Worm (Caenorhabditis elegans) whole organism, mixed stage, embryonic: ENCODE data around the gene C27B7.6.

Experiments
- M03D4.4 ChIP-seq: sonication (generic microtip); optimal IDR thresholded peaks from 2 replicates; lab custom pipeline; 2017; ENCODE audit warnings: mild to moderate bottlenecking, missing genetic modification characterization, missing compliant biosample characterization
- ces-1 ChIP-seq: fragments of 150-350 bp; optimal IDR thresholded peaks from 2 replicates; lab custom pipeline; 2014; ENCODE audit warnings: missing biosample characterization, missing genetic modification reagents, missing genetic modification characterization
- elt-1 ChIP-seq: sonication (generic microtip); optimal IDR thresholded peaks from 2 replicates; lab custom pipeline; 2017; ENCODE audit warnings: missing genetic modification characterization, mild to moderate bottlenecking, missing compliant biosample characterization, antibody characterized with exemption, moderate library complexity, borderline replicate concordance; ENCODE audit not compliant: insufficient read depth
- mab-5 ChIP-seq: fragments of 150-350 bp; optimal IDR thresholded peaks from 2 replicates; lab custom pipeline; 2014; ENCODE audit warnings: missing biosample characterization, missing genetic modification characterization
- nhr-2 ChIP-seq: fragments of 150-350 bp; optimal IDR thresholded peaks from 2 replicates; lab custom pipeline; 2014; ENCODE audit warnings: missing biosample characterization, missing genetic modification characterization
- nhr-237 ChIP-seq: fragments of 150-350 bp; optimal IDR thresholded peaks from 2 replicates; lab custom pipeline; 2014; ENCODE audit warnings: missing biosample characterization, missing genetic modification characterization
- nhr-28 ChIP-seq: fragments of 150-350 bp; optimal IDR thresholded peaks from 2 replicates; lab custom pipeline; 2014; ENCODE audit warnings: missing biosample characterization, missing genetic modification characterization
- nhr-76 ChIP-seq: sonication (generic microtip); optimal IDR thresholded peaks from 2 replicates; lab custom pipeline; 2017; ENCODE audit warnings: missing biosample characterization, missing genetic modification characterization
- pha-4 ChIP-seq: fragments of 150-350 bp; optimal IDR thresholded peaks from 2 replicates; lab custom pipeline; 2018; ENCODE audit warnings: missing biosample characterization, missing genetic modification reagents, missing genetic modification characterization
- snpc-4 ChIP-seq: fragments of 150-350 bp; optimal IDR thresholded peaks from 2 replicates; lab custom pipeline; 2014; ENCODE audit warnings: missing biosample characterization, missing genetic modification characterization
- tbx-8 ChIP-seq: fragments of 200-800 bp; sonication (Bioruptor generic); optimal IDR thresholded peaks from 2 replicates; lab custom pipeline; 2018; ENCODE audit warnings: mild to moderate bottlenecking, missing genetic modification characterization, moderate library complexity, missing compliant biosample characterization
- unc-120 ChIP-seq: sonication (generic microtip); optimal IDR thresholded peaks from 2 replicates; lab custom pipeline; 2017; ENCODE audit warnings: missing genetic modification characterization, missing compliant biosample characterization; ENCODE audit not compliant: poor library complexity, severe bottlenecking
- unc-62 ChIP-seq: fragments of 150-350 bp; optimal IDR thresholded peaks from 2 replicates; lab custom pipeline; 2014; ENCODE audit warnings: missing biosample characterization, missing genetic modification reagents, missing genetic modification characterization
- ztf-11 ChIP-seq: fragments of 150-350 bp; optimal IDR thresholded peaks from 2 replicates; lab custom pipeline; 2014; ENCODE audit warnings: missing biosample characterization, missing genetic modification characterization

ce11 chrIV:8926511-8926910 lies 20.4 kb upstream of the C27B7.6 start:
- TF ChIP-seq ces-1 (GFP tag; lab: Kevin White, UChicago): no peak
- TF ChIP-seq unc-120 (tag; lab: Kevin White, UChicago): no peak
- no peak for TF ChIP-seq unc-62
- TF ChIP-seq nhr-237 (tag; lab: Kevin White, UChicago): no peak
- TF ChIP-seq nhr-76: no peak
- no peak for TF ChIP-seq pha-4 (tag; lab: Kevin White, UChicago)
- no peak for TF ChIP-seq nhr-2 (tag; lab: Kevin White, UChicago)
- TF ChIP-seq elt-1 (tag; lab: Kevin White, UChicago): no peak
- TF ChIP-seq tbx-8 (GFP tag; lab: Kevin White, UChicago): no peak
- no peak for TF ChIP-seq snpc-4 (tag; lab: Kevin White, UChicago)
- no peak for TF ChIP-seq nhr-28 (tag; lab: Kevin White, UChicago)
- TF ChIP-seq M03D4.4 (tag; lab: Kevin White, UChicago): no peak
- TF ChIP-seq mab-5: no peak
- TF ChIP-seq ztf-11 (tag; lab: Kevin White, UChicago): no peak
